Worm (Caenorhabditis elegans): ENCODE measurements around the gene grl-19.

The grl-19 gene

DNA sequence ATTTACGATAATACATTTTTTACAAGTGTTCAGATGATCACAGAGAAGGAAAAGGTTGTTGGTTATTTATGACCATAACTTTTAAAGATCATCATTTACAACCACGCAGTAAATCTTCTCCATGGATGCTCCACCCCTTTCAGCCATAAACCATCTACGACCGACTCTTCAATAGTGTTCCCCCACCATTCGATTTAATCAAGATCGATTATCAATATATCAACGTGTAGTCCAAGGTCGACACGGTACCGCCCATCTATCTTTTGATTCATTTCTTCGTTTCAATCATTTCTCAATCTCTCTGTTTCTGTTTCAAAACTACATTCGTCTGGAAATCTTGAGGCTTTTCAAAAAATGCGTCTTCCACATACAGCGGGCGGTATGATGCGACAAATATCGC lies 7.5 kb downstream of the grl-19 start, which contains the start of gene aass-1:
Gene aass-1, plus strand, starts transcription at position 301 of the 400 bp plus-strand sequence.
- TF ChIP-seq nhr-25 (tag; optimal IDR thresholded peaks at IDR 0.05): peak; percentile 44
- no peak for TF ChIP-seq unc-39 (tag; optimal IDR thresholded peaks at IDR 0.05)

DNA sequence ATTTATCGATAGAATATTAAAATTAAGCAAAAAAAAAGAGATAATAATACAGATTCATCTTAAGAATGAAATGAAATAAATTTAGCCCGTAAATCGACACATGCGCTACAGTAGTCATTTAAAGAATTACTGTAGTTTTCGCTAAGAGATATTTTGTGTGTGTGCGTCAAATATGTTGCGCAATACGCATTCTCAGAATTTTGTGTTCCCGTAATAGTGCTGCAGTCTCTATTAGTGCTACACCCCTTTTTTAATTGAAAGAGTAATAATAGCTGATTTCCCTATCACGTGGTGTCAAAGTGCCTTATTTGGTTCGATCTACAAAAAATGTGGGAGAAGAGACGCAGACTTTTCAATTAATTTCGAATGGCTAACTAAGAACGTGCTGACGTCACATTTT lies 8.1 kb downstream of the grl-19 start:
- TF ChIP-seq nhr-23 (tag; optimal IDR thresholded peaks at IDR 0.05): no peak
- no peak for TF ChIP-seq nhr-11 (tag; optimal IDR thresholded peaks at IDR 0.05)
- TF ChIP-seq mdl-1 (tag; optimal IDR thresholded peaks at IDR 0.05): no peak
- no peak for TF ChIP-seq hmg-11 (tag; optimal IDR thresholded peaks at IDR 0.05)
- no peak for TF ChIP-seq egl-5 (tag; optimal IDR thresholded peaks at IDR 0.05)

DNA sequence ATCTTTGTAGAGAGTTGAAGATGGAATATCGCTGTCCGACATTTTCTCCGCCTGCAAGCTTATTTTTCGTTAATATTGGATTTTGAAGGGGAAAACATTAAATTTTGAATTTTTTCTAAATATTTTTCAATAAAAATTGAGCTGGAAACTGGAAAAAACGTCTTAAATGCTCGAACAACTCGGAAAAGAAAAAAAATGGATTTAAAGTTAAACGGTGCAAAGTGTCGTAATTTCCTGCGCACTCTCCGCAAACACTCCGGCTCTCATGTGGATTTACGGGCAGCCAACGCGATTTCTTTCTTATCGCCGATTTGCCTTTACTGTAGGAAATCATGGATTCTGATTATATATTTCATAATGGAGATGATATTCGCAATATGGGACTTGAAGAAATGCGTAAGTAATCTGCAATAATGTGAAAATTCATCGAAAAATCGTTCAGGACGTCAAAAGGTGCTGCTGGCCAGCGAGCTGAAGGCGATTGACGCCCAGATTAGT lies 12.0 kb downstream of the grl-19 start, which contains the start of the genes fnta-1 and cogc-8:
Gene fnta-1, minus strand, starts transcription at position 51 of the 498 bp plus-strand sequence.
Gene cogc-8, plus strand, starts transcription at position 195 of the 498 bp plus-strand sequence.
- no peak for TF ChIP-seq nhr-11 (tag; optimal IDR thresholded peaks at IDR 0.05)
- no peak for TF ChIP-seq elt-1 (tag; optimal IDR thresholded peaks at IDR 0.05)
- TF ChIP-seq pqm-1 (tag; optimal IDR thresholded peaks at IDR 0.05): no peak
- no peak for TF ChIP-seq nhr-76 (tag; optimal IDR thresholded peaks at IDR 0.05)
- no peak for TF ChIP-seq nhr-23 (tag; optimal IDR thresholded peaks at IDR 0.05)
- no peak for TF ChIP-seq ceh-9 (tag; optimal IDR thresholded peaks at IDR 0.05)
- TF ChIP-seq lsy-12 (tag; optimal IDR thresholded peaks at IDR 0.05): no peak
- TF ChIP-seq egl-27 (tag; optimal IDR thresholded peaks at IDR 0.05): no peak
- no peak for TF ChIP-seq skn-1 (tag; optimal IDR thresholded peaks at IDR 0.05)
- TF ChIP-seq nfya-1 (tag; optimal IDR thresholded peaks at IDR 0.05; ENCODE audit: insufficient read depth): peak; percentile 48
- TF ChIP-seq ama-1 (optimal IDR thresholded peaks at IDR 0.05): no peak
- no peak for TF ChIP-seq nhr-237 (tag; optimal IDR thresholded peaks at IDR 0.05)
- TF ChIP-seq nhr-67 (tag; optimal IDR thresholded peaks at IDR 0.05): no peak
- TF ChIP-seq mml-1 (tag; optimal IDR thresholded peaks at IDR 0.05): no peak
- peak; percentile 29 for TF ChIP-seq hmg-11 (tag; optimal IDR thresholded peaks at IDR 0.05)
- no peak for TF ChIP-seq zag-1 (tag; optimal IDR thresholded peaks at IDR 0.05)
- no peak for TF ChIP-seq pha-4 (tag; optimal IDR thresholded peaks at IDR 0.05)
- no peak for TF ChIP-seq ZK546.5 (tag; optimal IDR thresholded peaks at IDR 0.05)
- peak; percentile 41 for TF ChIP-seq lin-15B (tag; optimal IDR thresholded peaks at IDR 0.05)
- peak; percentile 14 for TF ChIP-seq elt-2 (tag; optimal IDR thresholded peaks at IDR 0.05)
- TF ChIP-seq aly-2 (tag; optimal IDR thresholded peaks at IDR 0.05): no peak

DNA sequence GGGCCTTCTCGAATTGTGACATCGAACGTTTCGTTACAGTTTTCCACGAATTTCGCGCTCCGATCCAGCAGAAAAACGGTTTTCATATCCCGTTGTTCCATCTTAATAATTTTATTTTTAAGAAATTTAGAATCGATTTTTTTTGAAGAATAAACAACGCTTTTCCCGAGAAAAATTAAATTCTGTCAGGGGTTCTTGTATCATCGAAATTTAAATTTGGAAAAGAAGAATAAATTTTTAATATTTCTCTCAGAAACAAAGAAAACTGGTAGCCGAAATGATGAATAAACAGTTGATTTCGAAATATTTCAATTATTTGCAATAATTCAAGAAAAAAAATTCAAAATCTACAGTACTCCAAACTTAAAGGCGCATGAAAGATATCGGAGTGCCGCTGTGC lies 15.0 kb downstream of the grl-19 start, which contains the start of gene ints-13:
Gene ints-13, minus strand, starts transcription at position 101 of the 400 bp plus-strand sequence.
- TF ChIP-seq skn-1 (tag; optimal IDR thresholded peaks at IDR 0.05) (no peak), ama-1 (optimal IDR thresholded peaks at IDR 0.05) (no peak), eor-1 (tag; optimal IDR thresholded peaks at IDR 0.05) (no peak)

DNA sequence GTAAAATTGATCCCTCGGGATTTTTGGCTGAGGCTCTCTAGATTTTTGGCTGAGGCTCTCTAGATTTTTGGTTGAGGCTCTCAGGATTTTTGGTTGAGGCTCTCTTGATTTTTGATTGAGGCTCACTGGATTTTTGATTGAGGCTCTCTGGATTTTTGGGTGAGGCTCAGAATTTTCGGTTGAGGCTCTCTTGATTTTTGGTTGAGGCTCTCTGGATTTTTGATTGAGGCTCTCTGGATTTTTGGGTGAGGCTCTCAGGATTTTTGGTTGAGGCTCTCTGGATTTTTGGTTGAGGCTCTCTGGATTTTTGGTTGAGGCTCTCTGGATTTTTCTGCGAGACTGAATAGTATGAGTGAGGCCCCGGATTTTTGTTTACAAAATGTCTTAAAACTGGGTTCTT lies 16.2 kb downstream of the grl-19 start:
- no peak for TF ChIP-seq nhr-23 (tag; optimal IDR thresholded peaks at IDR 0.05)
- TF ChIP-seq pha-4 (tag; optimal IDR thresholded peaks at IDR 0.05): no peak
- TF ChIP-seq fkh-2 (tag; optimal IDR thresholded peaks at IDR 0.05): no peak
- no peak for TF ChIP-seq nhr-237 (tag; optimal IDR thresholded peaks at IDR 0.05)
- TF ChIP-seq lin-15B (tag; optimal IDR thresholded peaks at IDR 0.05): no peak
- TF ChIP-seq nhr-67 (tag; optimal IDR thresholded peaks at IDR 0.05): no peak
- TF ChIP-seq sea-2 (GFP tag; optimal IDR thresholded peaks at IDR 0.05): no peak

DNA sequence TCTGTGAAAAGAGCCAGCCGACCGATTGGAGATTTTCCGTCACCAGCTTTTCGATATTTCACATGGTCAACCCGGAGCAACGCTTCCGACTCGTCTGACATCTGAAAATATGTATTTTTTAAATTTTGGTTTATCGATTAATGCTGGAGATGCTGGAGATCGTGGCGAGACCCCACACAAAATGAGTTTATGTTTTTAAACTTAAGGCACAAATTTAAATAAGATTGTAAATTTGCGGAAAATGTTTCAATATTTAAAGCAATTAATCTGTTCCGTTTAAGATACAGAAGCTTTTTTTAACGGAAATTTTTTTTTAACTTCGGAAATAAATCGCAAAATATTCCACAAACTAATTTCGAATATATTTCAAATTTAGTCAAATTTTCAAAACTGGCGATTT lies 20.7 kb downstream of the grl-19 start, which contains the start of gene gtf-2H1:
Gene gtf-2H1, minus strand, starts transcription at position 101 of the 400 bp plus-strand sequence.
- no peak for TF ChIP-seq nhr-11 (tag; optimal IDR thresholded peaks at IDR 0.05)
- TF ChIP-seq lsy-12 (tag; optimal IDR thresholded peaks at IDR 0.05): no peak
- no peak for TF ChIP-seq ama-1 (optimal IDR thresholded peaks at IDR 0.05)
- no peak for TF ChIP-seq skn-1 (tag; optimal IDR thresholded peaks at IDR 0.05)
- TF ChIP-seq fos-1 (tag; optimal IDR thresholded peaks at IDR 0.05): no peak
- TF ChIP-seq snpc-4 (tag; optimal IDR thresholded peaks at IDR 0.05): no peak
- TF ChIP-seq mml-1 (tag; optimal IDR thresholded peaks at IDR 0.05): no peak
- no peak for TF ChIP-seq unc-39 (tag; optimal IDR thresholded peaks at IDR 0.05)
- no peak for TF ChIP-seq ceh-28 (tag; optimal IDR thresholded peaks at IDR 0.05)
- TF ChIP-seq mdl-1 (tag; optimal IDR thresholded peaks at IDR 0.05): no peak
- TF ChIP-seq nhr-25 (tag; optimal IDR thresholded peaks at IDR 0.05): no peak
- no peak for TF ChIP-seq nhr-237 (tag; optimal IDR thresholded peaks at IDR 0.05)
